Worm (Caenorhabditis elegans) whole organism, late embryonic: ENCODE measurements around the gene clec-41.

Experiments
- ama-1 ChIP-seq: fragments of 150-350 bp; optimal IDR thresholded peaks from 2 replicates; lab custom pipeline; 2014
- ceh-30 ChIP-seq: fragments of 150-350 bp; optimal IDR thresholded peaks from 2 replicates; lab custom pipeline; 2014; ENCODE audit warnings: missing biosample characterization, missing genetic modification characterization
- ceh-48 ChIP-seq: sonication (generic microtip); optimal IDR thresholded peaks from 2 replicates; lab custom pipeline; 2016; ENCODE audit warnings: missing genetic modification characterization, inconsistent platforms, missing compliant biosample characterization
- eyg-1 ChIP-seq: sonication (generic microtip); optimal IDR thresholded peaks from 2 replicates; lab custom pipeline; 2016; ENCODE audit warnings: missing genotype, missing genetic modification characterization, missing compliant biosample characterization
- gmeb-2 ChIP-seq: sonication (generic microtip); optimal IDR thresholded peaks from 2 replicates; lab custom pipeline; 2016; ENCODE audit warnings: missing genetic modification characterization, inconsistent platforms, missing compliant biosample characterization
- hlh-30 ChIP-seq: sonication (generic microtip); optimal IDR thresholded peaks from 2 replicates; lab custom pipeline; 2017; ENCODE audit warnings: antibody characterized with exemption, missing genetic modification characterization, missing compliant biosample characterization; ENCODE audit not compliant: insufficient read depth
- nhr-11 ChIP-seq: fragments of 150-350 bp; optimal IDR thresholded peaks from 2 replicates; lab custom pipeline; 2014; ENCODE audit warnings: missing biosample characterization, missing genetic modification characterization
- pag-3 ChIP-seq: sonication (generic microtip); optimal IDR thresholded peaks from 2 replicates; lab custom pipeline; 2016; ENCODE audit warnings: missing compliant biosample characterization, missing genetic modification characterization, borderline replicate concordance
- pha-4 ChIP-seq: fragments of 150-350 bp; optimal IDR thresholded peaks from 2 replicates; lab custom pipeline; 2018; ENCODE audit warnings: missing biosample characterization, missing genetic modification reagents, missing genetic modification characterization
- ttx-3 ChIP-seq: sonication (generic microtip); optimal IDR thresholded peaks from 2 replicates; lab custom pipeline; 2016; ENCODE audit warnings: missing genetic modification reagents, missing genetic modification characterization, missing compliant biosample characterization

DNA sequence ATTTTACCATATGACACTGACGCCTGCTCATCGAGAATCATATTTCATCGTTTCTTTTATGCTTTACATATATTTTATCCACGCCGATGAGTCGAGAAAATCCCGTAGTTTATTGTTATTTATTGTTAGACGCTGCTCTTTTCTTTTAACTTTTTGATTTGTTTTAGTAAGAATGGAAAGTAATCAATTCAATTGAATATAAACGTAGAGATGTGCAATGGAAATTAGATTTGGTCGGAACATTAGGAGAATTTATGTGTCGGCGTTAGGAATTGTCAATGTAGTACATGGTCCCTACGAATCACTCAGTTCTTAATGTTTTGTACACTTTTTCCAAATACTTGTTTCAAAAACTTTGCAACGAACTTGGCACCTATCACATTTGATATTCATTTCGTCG lies 27.3 kb upstream of the clec-41 start:
- no peak for TF ChIP-seq pha-4
- TF ChIP-seq ceh-30 (tag; lab: Kevin White, UChicago): no peak
- no peak for TF ChIP-seq nhr-11 (tag; lab: Kevin White, UChicago)
- no peak for TF ChIP-seq ama-1 (lab: Kevin White, UChicago)
- no peak for TF ChIP-seq ceh-48
- TF ChIP-seq eyg-1: no peak
- no peak for TF ChIP-seq hlh-30 (tag; lab: Kevin White, UChicago)
- no peak for TF ChIP-seq pag-3 (tag; lab: Kevin White, UChicago)
- no peak for TF ChIP-seq ttx-3 (tag; lab: Kevin White, UChicago)
- TF ChIP-seq gmeb-2 (tag; lab: Kevin White, UChicago): no peak
